In genomic region chr2L:7949788-7950187, dm6 we compare ENCODE assay signal across 3 fruit fly cellular contexts.
A peak's percentile ranks its signal among the peaks of the same experiment; 100 is the strongest.
TF ChIP-seq lines count a peak whose summit lies in the region.

No protein-coding gene starts in this region.

- TF ChIP-seq CTCF in whole organism, embryonic (GFP tag; optimal IDR thresholded peaks at IDR 0.05; lab: Kevin White, UChicago) = no peak

TF ChIP-seq in whole organism, embryonic, 481 proteins besides CTCF, POLR2A, EP300 and RAD21:
- TF ChIP-seq bsh (GFP tag; optimal IDR thresholded peaks at IDR 0.05; lab: Kevin White, UChicago) = peak in 1 of 2 experiments; percentile 45
- TF ChIP-seq Drgx (GFP tag; IDR thresholded peaks at IDR 0.05; lab: Robert Waterston, UW) = peak; percentile 89
- TF ChIP-seq CG13296 (GFP tag; optimal IDR thresholded peaks at IDR 0.05; lab: Kevin White, UChicago) = no peak
- TF ChIP-seq CG7372 (GFP tag; IDR thresholded peaks at IDR 0.05; lab: Robert Waterston, UW) = no peak

TF ChIP-seq in whole organism, prepupa, 60 proteins besides CTCF, POLR2A, EP300 and RAD21 (continues in another document):
- no peak for TF ChIP-seq CG8319 (GFP tag; optimal IDR thresholded peaks at IDR 0.05; lab: Kevin White, UChicago)
- TF ChIP-seq salr (GFP tag; optimal IDR thresholded peaks at IDR 0.05; lab: Kevin White, UChicago) = peak in 1 of 2 experiments; percentile 84
- TF ChIP-seq Sox102F (GFP tag; optimal IDR thresholded peaks at IDR 0.05; lab: Kevin White, UChicago) = no peak
- TF ChIP-seq ss (GFP tag; optimal IDR thresholded peaks at IDR 0.05; lab: Kevin White, UChicago) = peak in 1 of 2 experiments; percentile 1
- TF ChIP-seq CG16779 (tag; optimal IDR thresholded peaks at IDR 0.05; lab: Kevin White, UChicago) = peak; percentile 49
- no peak for TF ChIP-seq CG6808 (GFP tag; optimal IDR thresholded peaks at IDR 0.05; lab: Kevin White, UChicago)
- peak; percentile 95 for TF ChIP-seq CG8119 (GFP tag; IDR thresholded peaks at IDR 0.05; lab: Robert Waterston, UW)
- TF ChIP-seq Gug (GFP tag; IDR thresholded peaks at IDR 0.05; lab: Robert Waterston, UW) = peak; percentile 77
- no peak for TF ChIP-seq Smox (GFP tag; optimal IDR thresholded peaks at IDR 0.05; lab: Kevin White, UChicago)
- TF ChIP-seq pdm3 (GFP tag; optimal IDR thresholded peaks at IDR 0.05; lab: Kevin White, UChicago) = peak; percentile 64
- TF ChIP-seq CG4318 (GFP tag; optimal IDR thresholded peaks at IDR 0.05; lab: Kevin White, UChicago) = peak; percentile 86
- peak; percentile 69 for TF ChIP-seq net (GFP tag; optimal IDR thresholded peaks at IDR 0.05; lab: Kevin White, UChicago)
- peak; percentile 60 for TF ChIP-seq achi (GFP tag; optimal IDR thresholded peaks at IDR 0.05; lab: Kevin White, UChicago)
- peak; percentile 2 for TF ChIP-seq CG10669 (GFP tag; optimal IDR thresholded peaks at IDR 0.05; lab: Kevin White, UChicago)
- TF ChIP-seq Eip93F (GFP tag; optimal IDR thresholded peaks at IDR 0.05; lab: Kevin White, UChicago) = no peak
- TF ChIP-seq CG1621 (tag; optimal IDR thresholded peaks at IDR 0.05; lab: Kevin White, UChicago) = no peak
- peak; percentile 85 for TF ChIP-seq CG6163 (GFP tag; IDR thresholded peaks at IDR 0.05; lab: Robert Waterston, UW)
- peak; percentile 39 for TF ChIP-seq CG6792 (GFP tag; optimal IDR thresholded peaks at IDR 0.05; lab: Kevin White, UChicago)
- peak; percentile 69 for TF ChIP-seq Sox14 (GFP tag; optimal IDR thresholded peaks at IDR 0.05; lab: Kevin White, UChicago)
- no peak for TF ChIP-seq Hr39 (GFP tag; optimal IDR thresholded peaks at IDR 0.05; lab: Kevin White, UChicago)
- no peak for TF ChIP-seq Blimp-1 (GFP tag; optimal IDR thresholded peaks at IDR 0.05; lab: Kevin White, UChicago)
- TF ChIP-seq fkh (GFP tag; optimal IDR thresholded peaks at IDR 0.05; lab: Kevin White, UChicago) = no peak
- peak; percentile 62 for TF ChIP-seq acj6 (GFP tag; optimal IDR thresholded peaks at IDR 0.05; lab: Kevin White, UChicago)
- TF ChIP-seq cyc (GFP tag; optimal IDR thresholded peaks at IDR 0.05; lab: Kevin White, UChicago) = no peak
- no peak for TF ChIP-seq Ets21C (GFP tag; optimal IDR thresholded peaks at IDR 0.05; lab: Kevin White, UChicago)
- TF ChIP-seq CG7368 (GFP tag; optimal IDR thresholded peaks at IDR 0.05; lab: Kevin White, UChicago) = peak; percentile 30
- TF ChIP-seq topi (GFP tag; optimal IDR thresholded peaks at IDR 0.05; lab: Kevin White, UChicago) = no peak
- TF ChIP-seq Hr4 (GFP tag; optimal IDR thresholded peaks at IDR 0.05; lab: Kevin White, UChicago) = peak; percentile 93
- peak; percentile 31 for TF ChIP-seq CG11762 (GFP tag; optimal IDR thresholded peaks at IDR 0.05; lab: Kevin White, UChicago; ENCODE audit: insufficient read depth)
- no peak for TF ChIP-seq Met (GFP tag; optimal IDR thresholded peaks at IDR 0.05; lab: Kevin White, UChicago)
- TF ChIP-seq CG6276 (GFP tag; optimal IDR thresholded peaks at IDR 0.05; lab: Kevin White, UChicago) = peak; percentile 84
- TF ChIP-seq CG8632 (GFP tag; optimal IDR thresholded peaks at IDR 0.05; lab: Kevin White, UChicago) = no peak
- no peak for TF ChIP-seq lz (GFP tag; optimal IDR thresholded peaks at IDR 0.05; lab: Kevin White, UChicago)
- TF ChIP-seq CG34406 (GFP tag; optimal IDR thresholded peaks at IDR 0.05; lab: Kevin White, UChicago) = peak; percentile 8
- peak; percentile 89 for TF ChIP-seq Eip78C (GFP tag; lab: Kevin White, UChicago)
- peak; percentile 72; the same call in 1 of the 2 replicates for TF ChIP-seq CG11294 (GFP tag; IDR thresholded peaks at IDR 0.05; lab: Robert Waterston, UW)
- peak; percentile 86 for TF ChIP-seq Lpt (GFP tag; optimal IDR thresholded peaks at IDR 0.05; lab: Kevin White, UChicago)
- peak; percentile 52 for TF ChIP-seq Eip75B (GFP tag; optimal IDR thresholded peaks at IDR 0.05; lab: Kevin White, UChicago)
- peak; percentile 94 for TF ChIP-seq CG15336 (GFP tag; IDR thresholded peaks at IDR 0.05; lab: Robert Waterston, UW)
- no peak for TF ChIP-seq dsx (GFP tag; optimal IDR thresholded peaks at IDR 0.05; lab: Kevin White, UChicago; ENCODE audit: poor library complexity, severe bottlenecking)
- no peak for TF ChIP-seq esn (GFP tag; optimal IDR thresholded peaks at IDR 0.05; lab: Kevin White, UChicago)
- no peak for TF ChIP-seq fd85E (GFP tag; optimal IDR thresholded peaks at IDR 0.05; lab: Kevin White, UChicago)
- peak; percentile 20 for TF ChIP-seq Ets96B (tag; optimal IDR thresholded peaks at IDR 0.05; lab: Kevin White, UChicago)
- TF ChIP-seq vri (GFP tag; optimal IDR thresholded peaks at IDR 0.05; lab: Kevin White, UChicago) = no peak

TF ChIP-seq in whole organism, pupa, 21 proteins besides CTCF, POLR2A, EP300 and RAD21:
- TF ChIP-seq EcR (GFP tag; optimal IDR thresholded peaks at IDR 0.05; lab: Kevin White, UChicago) = no peak
- peak; percentile 87 for TF ChIP-seq fd96Ca (GFP tag; IDR thresholded peaks at IDR 0.05; lab: Robert Waterston, UW)
- TF ChIP-seq CG4496 (GFP tag; IDR thresholded peaks at IDR 0.05; lab: Robert Waterston, UW) = peak; percentile 90
- TF ChIP-seq CG8159 (tag; optimal IDR thresholded peaks at IDR 0.05; lab: Kevin White, UChicago) = peak; percentile 25
- TF ChIP-seq CG14655 (GFP tag; optimal IDR thresholded peaks at IDR 0.05; lab: Kevin White, UChicago) = peak; percentile 90
- peak; percentile 53 for TF ChIP-seq CG17806 (tag; optimal IDR thresholded peaks at IDR 0.05; lab: Kevin White, UChicago)
- TF ChIP-seq CG15710 (tag; optimal IDR thresholded peaks at IDR 0.05; lab: Kevin White, UChicago) = no peak
- peak; percentile 89 for TF ChIP-seq CG8301 (tag; optimal IDR thresholded peaks at IDR 0.05; lab: Kevin White, UChicago)
- TF ChIP-seq CG12605 (GFP tag; IDR thresholded peaks at IDR 0.05; lab: Robert Waterston, UW) = peak; percentile 65; the same call in 1 of the 2 replicates
- peak; percentile 87 for TF ChIP-seq CG32121 (GFP tag; IDR thresholded peaks at IDR 0.05; lab: Robert Waterston, UW)
- TF ChIP-seq Pif1B (GFP tag; optimal IDR thresholded peaks at IDR 0.05; lab: Kevin White, UChicago) = peak; percentile 61
- TF ChIP-seq CG10348 (GFP tag; IDR thresholded peaks at IDR 0.05; lab: Robert Waterston, UW) = peak; percentile 49
- peak; percentile 6 for TF ChIP-seq CG34367 (tag; optimal IDR thresholded peaks at IDR 0.05; lab: Kevin White, UChicago)
- no peak for TF ChIP-seq D1 (tag; optimal IDR thresholded peaks at IDR 0.05; lab: Kevin White, UChicago)
- peak; percentile 88 for TF ChIP-seq Ets98B (GFP tag; IDR thresholded peaks at IDR 0.05; lab: Robert Waterston, UW)
- TF ChIP-seq Snoo (tag; optimal IDR thresholded peaks at IDR 0.05; lab: Kevin White, UChicago) = no peak
- no peak for TF ChIP-seq gl (tag; optimal IDR thresholded peaks at IDR 0.05; lab: Kevin White, UChicago)
- TF ChIP-seq Pif1A (GFP tag; optimal IDR thresholded peaks at IDR 0.05; lab: Kevin White, UChicago) = peak; percentile 73
- TF ChIP-seq CG9948 (tag; optimal IDR thresholded peaks at IDR 0.05; lab: Kevin White, UChicago) = peak; percentile 62
- TF ChIP-seq rn (GFP tag; IDR thresholded peaks at IDR 0.05; lab: Robert Waterston, UW) = peak; percentile 72
- TF ChIP-seq CG13204 (GFP tag; optimal IDR thresholded peaks at IDR 0.05; lab: Kevin White, UChicago) = no peak

Comparison
In these comparisons a context has a peak if more than half of its experiments do, and no peak if none do; other contexts are left out.
1. Of the 7 proteins assayed by ChIP-seq in both whole organism, embryonic and whole organism, prepupa: peak only in whole organism, embryonic: none; only in whole organism, prepupa: CG16779, Gug and Lpt; in both: none; in neither: 4.